Worm (Caenorhabditis elegans): Measurements from ENCODE around the gene R01E6.2.

The R01E6.2 gene

DNA sequence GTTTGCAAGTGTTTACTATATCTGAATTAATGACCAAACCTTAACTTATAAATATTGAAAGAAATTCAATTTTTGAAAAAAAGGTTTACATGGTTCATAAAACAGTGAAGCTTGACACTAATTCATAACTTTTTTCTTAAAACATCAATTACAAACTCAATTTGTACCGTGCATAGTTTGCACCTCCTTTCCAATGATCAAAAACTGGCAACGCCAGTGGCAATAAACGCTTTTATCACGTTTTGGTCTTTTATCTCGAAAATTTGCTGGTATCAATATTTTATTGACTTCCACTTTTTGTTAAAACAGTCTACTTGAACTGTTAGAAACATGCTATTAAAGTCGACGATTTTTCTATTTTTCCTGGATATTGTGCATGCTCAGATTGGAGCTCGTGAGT is 12.1 kb upstream of the R01E6.2 start, which contains the start of gene F54B11.11:
F54B11.11 (plus strand) TSS at position 301 of the 400 bp plus-strand sequence.
- TF ChIP-seq tbp1 (GFP tag; optimal IDR thresholded peaks at IDR 0.05) (no peak), sea-2 (GFP tag; IDR thresholded peaks at IDR 0.05) (no peak), attf-5 (GFP tag; optimal IDR thresholded peaks at IDR 0.05) (no peak), athp-1 (tag; optimal IDR thresholded peaks at IDR 0.05) (no peak), nhr-80 (tag; optimal IDR thresholded peaks at IDR 0.05) (peak; percentile 45), madf-8 (GFP tag; conservative IDR thresholded peaks at IDR 0.05) (no peak)

DNA sequence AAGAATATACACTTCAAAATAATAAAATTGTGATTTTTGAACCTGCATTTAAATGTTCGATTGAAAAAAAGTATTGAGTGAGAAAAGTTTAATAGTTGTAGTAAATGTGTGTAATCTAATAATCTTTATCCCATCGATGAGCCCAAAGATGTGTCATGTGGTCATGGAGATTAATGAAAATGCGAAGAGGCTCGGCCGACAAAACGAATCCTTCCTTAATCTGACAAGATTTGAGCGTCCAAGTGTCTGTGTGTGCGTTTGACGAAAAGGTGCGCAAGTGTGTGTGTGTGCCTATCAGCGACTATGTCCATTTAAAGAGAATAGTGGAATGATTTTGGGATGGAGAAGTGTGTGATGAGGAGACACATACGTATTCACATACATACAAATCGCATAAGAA is 7.7 kb upstream of the R01E6.2 start:
- TF ChIP-seq nfyb-1 (GFP tag; IDR thresholded peaks at IDR 0.05): no peak
- TF ChIP-seq attf-5 (GFP tag; optimal IDR thresholded peaks at IDR 0.05): no peak
- no peak for TF ChIP-seq nfya-2 (GFP tag; IDR thresholded peaks at IDR 0.05)
- no peak for TF ChIP-seq tlf-1 (GFP tag; optimal IDR thresholded peaks at IDR 0.05)
- no peak for TF ChIP-seq B0019.2 (GFP tag; conservative IDR thresholded peaks at IDR 0.05)
- no peak for TF ChIP-seq K11D2.4 (GFP tag; IDR thresholded peaks at IDR 0.05)
- TF ChIP-seq Y95B8A.8 (GFP tag; IDR thresholded peaks at IDR 0.05): no peak
- no peak for TF ChIP-seq ceh-91 (GFP tag; IDR thresholded peaks at IDR 0.05)
- no peak for TF ChIP-seq hsf-1 (GFP tag; IDR thresholded peaks at IDR 0.05)
- TF ChIP-seq B0261.1 (tag; optimal IDR thresholded peaks at IDR 0.05): no peak
- TF ChIP-seq F22D6.2 (tag; optimal IDR thresholded peaks at IDR 0.05): no peak
- no peak for TF ChIP-seq madf-3 (GFP tag; IDR thresholded peaks at IDR 0.05)
- TF ChIP-seq egl-44 (GFP tag; IDR thresholded peaks at IDR 0.05): no peak
- no peak for TF ChIP-seq lin-40 (tag; optimal IDR thresholded peaks at IDR 0.05)
- no peak for TF ChIP-seq nhr-179 (tag; optimal IDR thresholded peaks at IDR 0.05)
- no peak for TF ChIP-seq lsy-27 (tag; optimal IDR thresholded peaks at IDR 0.05; ENCODE audit: borderline replicate concordance, insufficient read depth)
- no peak for TF ChIP-seq ekl-4 (GFP tag; IDR thresholded peaks at IDR 0.05)
- TF ChIP-seq nfya-1 (tag; optimal IDR thresholded peaks at IDR 0.05; ENCODE audit: borderline replicate concordance, insufficient read depth): no peak
- no peak for TF ChIP-seq ccch-3 (GFP tag; optimal IDR thresholded peaks at IDR 0.05)
- TF ChIP-seq F57C9.4 (tag; optimal IDR thresholded peaks at IDR 0.05): no peak

DNA sequence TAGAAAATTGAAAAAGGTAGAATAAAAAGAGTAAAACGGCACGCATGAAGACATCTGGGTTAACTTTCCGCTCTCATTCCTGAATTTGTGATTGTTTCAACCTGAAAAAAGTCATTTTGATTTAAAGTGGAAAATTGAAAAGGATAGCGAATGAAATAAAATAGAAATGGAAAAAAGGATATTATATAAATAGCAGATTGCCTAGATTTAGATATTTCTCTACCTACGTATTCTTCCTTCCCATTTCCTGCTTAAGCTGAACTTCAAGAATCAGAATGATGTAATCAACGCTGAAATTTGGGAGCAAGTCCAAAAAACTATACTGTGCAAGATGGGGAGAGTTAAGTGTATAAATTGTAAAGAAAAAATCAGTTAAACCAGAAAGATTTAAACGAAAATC is 3.5 kb upstream of the R01E6.2 start, which contains the start of gene R01E6.7:
R01E6.7 (minus strand) TSS at position 101 of the 400 bp plus-strand sequence.
- TF ChIP-seq ceh-79 (tag; optimal IDR thresholded peaks at IDR 0.05) (no peak), madf-6 (GFP tag; IDR thresholded peaks at IDR 0.05) (no peak), Y53F4B.3 (GFP tag; IDR thresholded peaks at IDR 0.05) (no peak), tbx-9 (tag; optimal IDR thresholded peaks at IDR 0.05; ENCODE audit: borderline replicate concordance) (no peak), T26A5.8 (tag; optimal IDR thresholded peaks at IDR 0.05) (no peak), F57C9.4 (tag; optimal IDR thresholded peaks at IDR 0.05) (no peak)

DNA sequence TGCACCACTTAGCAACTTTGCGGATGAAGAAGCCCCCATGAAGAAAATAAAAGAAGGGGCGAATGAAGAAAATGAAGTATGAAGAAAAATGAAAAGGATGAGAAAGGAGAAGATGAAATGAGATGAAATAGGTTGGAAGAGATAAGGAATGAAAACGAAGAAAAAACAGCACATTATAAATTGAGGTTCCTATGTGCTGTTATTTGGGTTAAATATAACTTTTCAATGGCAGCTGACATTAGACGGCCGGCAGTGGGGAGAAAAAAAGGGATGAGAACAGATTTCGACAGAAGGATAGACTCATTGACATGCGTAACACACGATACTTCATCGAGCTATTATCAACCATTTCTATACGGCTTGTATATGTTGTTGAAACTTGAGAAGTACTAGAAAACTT is 4.4 kb downstream of the R01E6.2 start:
- TF ChIP-seq Y53F4B.3 (GFP tag; IDR thresholded peaks at IDR 0.05) (no peak), F55B11.4 (tag; optimal IDR thresholded peaks at IDR 0.05; ENCODE audit: borderline replicate concordance, insufficient read depth) (no peak), attf-5 (GFP tag; optimal IDR thresholded peaks at IDR 0.05) (no peak), cebp-2 (GFP tag; IDR thresholded peaks at IDR 0.05) (no peak), F52B5.7 (tag; optimal IDR thresholded peaks at IDR 0.05) (no peak), lsy-27 (tag; optimal IDR thresholded peaks at IDR 0.05; ENCODE audit: borderline replicate concordance, insufficient read depth) (no peak), snpc-1.1 (tag; optimal IDR thresholded peaks at IDR 0.05; ENCODE audit: insufficient read depth) (no peak), hsf-1 (GFP tag; IDR thresholded peaks at IDR 0.05) (no peak), mxl-1 (tag; optimal IDR thresholded peaks at IDR 0.05) (no peak), snpc-4 (GFP tag; optimal IDR thresholded peaks at IDR 0.05) (no peak), snpc-4 (tag; optimal IDR thresholded peaks at IDR 0.05) (no peak), F57C9.4 (tag; optimal IDR thresholded peaks at IDR 0.05) (no peak), snpc-1.3 (tag; optimal IDR thresholded peaks at IDR 0.05; ENCODE audit: insufficient read depth) (no peak), unc-62 (GFP tag; optimal IDR thresholded peaks at IDR 0.05) (no peak), egrh-3 (GFP tag; IDR thresholded peaks at IDR 0.05) (no peak)
